Fruit fly (Drosophila melanogaster): ENCODE results near the gene CG3597.
A peak's percentile ranks its signal among the peaks of the same experiment; 100 is the strongest.

Gene CG3597

DNA sequence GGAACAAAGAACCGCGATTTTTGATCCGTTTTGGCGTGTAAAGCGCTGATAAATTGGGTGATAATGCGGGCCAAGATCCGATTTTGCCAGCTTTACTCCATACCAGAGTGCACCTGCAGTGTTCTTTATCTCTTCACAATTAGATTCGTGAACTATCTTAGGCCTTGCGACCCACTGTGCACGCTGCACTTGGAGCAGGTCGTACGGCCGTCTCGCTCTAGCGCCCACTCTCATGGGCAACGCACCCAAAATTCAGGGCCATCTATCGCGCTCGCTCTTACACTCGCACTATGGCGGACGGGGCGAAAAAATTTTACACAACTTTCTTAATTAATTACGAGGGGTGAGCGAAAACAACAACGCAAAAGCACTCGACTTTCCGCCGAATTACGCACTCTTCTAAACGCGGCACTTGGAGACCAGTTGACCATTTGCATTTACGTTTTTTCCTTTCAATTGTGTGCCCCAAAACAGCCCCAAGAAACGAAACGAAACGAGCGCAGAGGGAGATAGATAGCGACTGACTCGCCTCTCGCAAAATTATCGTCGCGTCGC, 7.0 kb downstream of the CG3597 start (continued):
- TF ChIP-seq CHES-1-like (GFP tag; optimal IDR thresholded peaks at IDR 0.05) = no peak
- no peak for TF ChIP-seq Six4 (GFP tag; optimal IDR thresholded peaks at IDR 0.05)
- no peak for TF ChIP-seq Hr51 (GFP tag; optimal IDR thresholded peaks at IDR 0.05)
- TF ChIP-seq mam (GFP tag; optimal IDR thresholded peaks at IDR 0.05) = no peak
- TF ChIP-seq inv (GFP tag; IDR thresholded peaks at IDR 0.05; ENCODE audit: partially characterized antibody) = 0 out of 2 replicates have a peak, but pooled peaks have one; percentile 28
- TF ChIP-seq Hmx (GFP tag; optimal IDR thresholded peaks at IDR 0.05) = no peak
- TF ChIP-seq Dbx (GFP tag; IDR thresholded peaks at IDR 0.05) = no peak
- TF ChIP-seq CG12155 (GFP tag; optimal IDR thresholded peaks at IDR 0.05) = no peak
- TF ChIP-seq Myb (GFP tag; optimal IDR thresholded peaks at IDR 0.05) = no peak
- TF ChIP-seq CG33557 (GFP tag; optimal IDR thresholded peaks at IDR 0.05) = no peak
- peak; percentile 26 for TF ChIP-seq Rfx (GFP tag; IDR thresholded peaks at IDR 0.05)
- TF ChIP-seq CG1603 (tag; optimal IDR thresholded peaks at IDR 0.05) = no peak
- no peak for TF ChIP-seq CG10209 (GFP tag; optimal IDR thresholded peaks at IDR 0.05)
- TF ChIP-seq nau (GFP tag; optimal IDR thresholded peaks at IDR 0.05) = no peak
- TF ChIP-seq eve (GFP tag; optimal IDR thresholded peaks at IDR 0.05) = no peak
- no peak for TF ChIP-seq CG7987 (GFP tag; optimal IDR thresholded peaks at IDR 0.05)
- TF ChIP-seq CG6654 (GFP tag; optimal IDR thresholded peaks at IDR 0.05) = no peak
- TF ChIP-seq CG10147 (GFP tag; optimal IDR thresholded peaks at IDR 0.05) = no peak
- no peak for TF ChIP-seq Hmr (GFP tag; optimal IDR thresholded peaks at IDR 0.05)
- TF ChIP-seq Mad (GFP tag; optimal IDR thresholded peaks at IDR 0.05) = no peak
- TF ChIP-seq CG10462 (GFP tag; optimal IDR thresholded peaks at IDR 0.05) = no peak
- no peak for TF ChIP-seq CG1647 (GFP tag; optimal IDR thresholded peaks at IDR 0.05)
- TF ChIP-seq HLH54F (GFP tag; optimal IDR thresholded peaks at IDR 0.05) = no peak
- TF ChIP-seq crp (GFP tag; optimal IDR thresholded peaks at IDR 0.05) = no peak
- TF ChIP-seq Taf1 (GFP tag; IDR thresholded peaks at IDR 0.05) = no peak

DNA sequence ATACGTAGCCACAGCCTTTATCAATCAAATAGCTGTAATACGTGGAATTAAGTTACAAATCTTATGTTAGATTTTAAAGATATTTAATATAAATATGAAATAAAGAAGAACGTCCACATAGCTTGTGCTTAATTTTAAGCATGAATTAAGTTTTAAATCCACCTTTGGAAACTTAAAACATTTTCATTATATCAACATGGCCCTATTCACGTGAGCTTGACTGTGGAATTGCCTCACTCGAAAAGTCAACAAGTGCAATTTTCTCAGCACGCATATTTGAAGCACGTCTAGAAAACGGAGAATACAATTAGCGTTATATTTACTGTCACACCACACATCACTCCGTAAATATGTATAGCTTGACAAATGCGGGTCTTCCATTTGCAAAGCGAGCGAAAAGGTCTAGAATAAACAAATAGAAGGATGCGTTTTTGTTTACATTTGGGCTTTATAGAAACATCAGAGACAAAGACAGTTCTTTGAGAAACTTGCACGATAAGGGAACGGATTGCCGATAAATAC, 7.6 kb downstream of the CG3597 start:
- peak; percentile 82 for TF ChIP-seq CG30403 (GFP tag; optimal IDR thresholded peaks at IDR 0.05)
- TF ChIP-seq CG1647 (GFP tag; optimal IDR thresholded peaks at IDR 0.05) = peak; percentile 55
- TF ChIP-seq CG9817 (tag; optimal IDR thresholded peaks at IDR 0.05) = peak; percentile 85
- peak; percentile 70 for TF ChIP-seq CG7987 (GFP tag; optimal IDR thresholded peaks at IDR 0.05)
- TF ChIP-seq CG34422 (GFP tag; IDR thresholded peaks at IDR 0.05) = peak; percentile 87; the same call in 2 of the 3 replicates
- no peak for TF ChIP-seq HLH4C (GFP tag; IDR thresholded peaks at IDR 0.05; ENCODE audit: partially characterized antibody)
- TF ChIP-seq fd3F (GFP tag; optimal IDR thresholded peaks at IDR 0.05) = peak; percentile 89
- TF ChIP-seq CG1832 (GFP tag; optimal IDR thresholded peaks at IDR 0.05) = no peak
- TF ChIP-seq CG8478 (optimal IDR thresholded peaks at IDR 0.05) = no peak
- TF ChIP-seq Nf-YC (tag; optimal IDR thresholded peaks at IDR 0.05) = peak; percentile 75
- TF ChIP-seq chinmo (GFP tag; IDR thresholded peaks at IDR 0.05; ENCODE audit: partially characterized antibody) = no peak
- TF ChIP-seq bsh (GFP tag; optimal IDR thresholded peaks at IDR 0.05) = peak; percentile 90 to 95
- peak; percentile 84 for TF ChIP-seq CG15011 (GFP tag; optimal IDR thresholded peaks at IDR 0.05)
- TF ChIP-seq CG18599 (GFP tag; optimal IDR thresholded peaks at IDR 0.05) = peak; percentile 93
- peak; percentile 33 for TF ChIP-seq eyg (GFP tag; optimal IDR thresholded peaks at IDR 0.05)
- no peak for TF ChIP-seq CG15073 (GFP tag; optimal IDR thresholded peaks at IDR 0.05)
- TF ChIP-seq CG6854 (GFP tag; optimal IDR thresholded peaks at IDR 0.05) = peak; percentile 86
- TF ChIP-seq ERR (GFP tag; optimal IDR thresholded peaks at IDR 0.05) = no peak
- TF ChIP-seq Fer2 (tag; optimal IDR thresholded peaks at IDR 0.05) = peak; percentile 84
- peak; percentile 69; the same call in 1 of the 2 replicates for TF ChIP-seq toy (GFP tag; IDR thresholded peaks at IDR 0.05)
- TF ChIP-seq CG16815 (GFP tag; optimal IDR thresholded peaks at IDR 0.05) = peak; percentile 71
- TF ChIP-seq CG9797 (GFP tag; optimal IDR thresholded peaks at IDR 0.05) = no peak
- TF ChIP-seq tgo (GFP tag; IDR thresholded peaks at IDR 0.05) = peak; percentile 82
- TF ChIP-seq schlank (tag; optimal IDR thresholded peaks at IDR 0.05) = peak; percentile 51
- TF ChIP-seq NK7.1 (GFP tag; optimal IDR thresholded peaks at IDR 0.05) = peak; percentile 61
- peak; percentile 80; the same call in 2 of the 3 replicates for TF ChIP-seq H15 (GFP tag; IDR thresholded peaks at IDR 0.05)
